Worm (Caenorhabditis elegans) whole organism, L4 larva: ENCODE data around the gene F10D7.5.

Experiments used
- F49E8.2 ChIP-seq: sonication (generic microtip); optimal IDR thresholded peaks from 2 replicates; lab custom pipeline; 2016; ENCODE audit warnings: missing compliant biosample characterization, mild to moderate bottlenecking, missing genetic modification characterization, borderline replicate concordance
- Y75B8A.6 ChIP-seq: fragments of 200-800 bp; sonication (Bioruptor generic); IDR thresholded peaks from 2 replicates; pipeline ENCODE4 v1.3.6; 2022; ENCODE audit warnings: missing genetic modification reagents, missing genetic modification characterization, missing compliant biosample characterization
- ceh-82 ChIP-seq: sonication (generic microtip); optimal IDR thresholded peaks from 2 replicates; lab custom pipeline; 2017; ENCODE audit warnings: missing biosample characterization, missing genetic modification characterization
- ctbp-1 ChIP-seq: fragments of 200-800 bp; sonication (Bioruptor generic); IDR thresholded peaks from 2 replicates; pipeline ENCODE4 v1.3.6; 2022; ENCODE audit warnings: missing genetic modification reagents, missing genetic modification characterization, missing compliant biosample characterization
- daf-19 ChIP-seq: fragments of 200-800 bp; sonication (Bioruptor generic); conservative IDR thresholded peaks from 2 replicates; pipeline ENCODE4 v1.3.6; 2022; ENCODE audit warnings: missing genetic modification characterization, missing compliant biosample characterization
- dpl-1 ChIP-seq: fragments of 150-350 bp; optimal IDR thresholded peaks from 2 replicates; lab custom pipeline; 2014; ENCODE audit warnings: missing biosample characterization, missing genetic modification reagents, missing genetic modification characterization
- gei-8 ChIP-seq: fragments of 200-800 bp; sonication (Bioruptor generic); optimal IDR thresholded peaks from 2 replicates; lab custom pipeline; 2018; ENCODE audit warnings: mild to moderate bottlenecking, missing genetic modification characterization, missing compliant biosample characterization
- lin-13 ChIP-seq: fragments of 150-350 bp; optimal IDR thresholded peaks from 2 replicates; lab custom pipeline; 2014; ENCODE audit warnings: missing biosample characterization, missing genetic modification reagents, missing genetic modification characterization
- mxl-3 ChIP-seq: fragments of 200-800 bp; sonication (Bioruptor generic); optimal IDR thresholded peaks from 2 replicates; lab custom pipeline; 2018; ENCODE audit warnings: mild to moderate bottlenecking, missing genetic modification characterization, missing compliant biosample characterization
- nhr-10 ChIP-seq: fragments of 150-350 bp; optimal IDR thresholded peaks from 2 replicates; lab custom pipeline; 2014; ENCODE audit warnings: missing biosample characterization, missing genetic modification characterization
- nhr-28 ChIP-seq: fragments of 150-350 bp; optimal IDR thresholded peaks from 2 replicates; lab custom pipeline; 2014; ENCODE audit warnings: missing biosample characterization, missing genetic modification characterization
- pqm-1 ChIP-seq: sonication (generic microtip); optimal IDR thresholded peaks from 2 replicates; lab custom pipeline; 2017; ENCODE audit warnings: missing biosample characterization, missing genetic modification characterization
- snpc-4 ChIP-seq: fragments of 150-350 bp; optimal IDR thresholded peaks from 2 replicates; lab custom pipeline; 2014; ENCODE audit warnings: missing biosample characterization, missing genetic modification characterization
- unc-39 ChIP-seq: sonication (generic microtip); optimal IDR thresholded peaks from 2 replicates; lab custom pipeline; 2017; ENCODE audit warnings: missing biosample characterization, missing genetic modification characterization

DNA sequence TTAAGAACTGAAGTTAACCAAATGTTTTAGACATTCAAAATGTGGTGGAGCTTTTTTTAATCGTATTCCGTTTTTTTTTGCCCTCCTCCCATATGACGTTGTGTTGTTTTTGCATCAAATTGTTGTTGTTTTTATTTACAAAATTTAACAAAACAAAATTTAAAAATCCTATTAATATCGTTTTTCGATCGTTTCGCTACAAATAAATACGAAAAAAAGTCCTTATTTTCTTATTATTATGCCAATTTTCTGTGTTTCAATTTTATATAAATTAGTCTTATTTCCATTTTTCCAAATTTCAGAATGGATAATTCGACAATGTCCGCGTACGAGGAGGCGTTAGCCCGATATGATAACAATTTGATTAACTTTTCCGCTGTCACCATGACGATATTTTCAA, 32.0 kb downstream of the F10D7.5 start, which contains the start of gene npr-36:
- TF ChIP-seq snpc-4 (tag; lab: Kevin White, UChicago) (no peak), mxl-3 (GFP tag; lab: Kevin White, UChicago) (no peak), ctbp-1 (no peak), gei-8 (GFP tag; lab: Kevin White, UChicago) (no peak), dpl-1 (GFP tag; lab: Kevin White, UChicago) (no peak), unc-39 (no peak), lin-13 (GFP tag; lab: Kevin White, UChicago) (no peak), Y75B8A.6 (no peak), pqm-1 (tag; lab: Kevin White, UChicago) (no peak), ceh-82 (tag; lab: Kevin White, UChicago) (no peak), nhr-28 (tag; lab: Kevin White, UChicago) (no peak), daf-19 (GFP tag; lab: Robert Waterston, UW) (no peak), nhr-10 (no peak), F49E8.2 (tag; lab: Kevin White, UChicago) (no peak)
